Fruit fly (Drosophila melanogaster): ENCODE data around the gene RpS10a.

DNA sequence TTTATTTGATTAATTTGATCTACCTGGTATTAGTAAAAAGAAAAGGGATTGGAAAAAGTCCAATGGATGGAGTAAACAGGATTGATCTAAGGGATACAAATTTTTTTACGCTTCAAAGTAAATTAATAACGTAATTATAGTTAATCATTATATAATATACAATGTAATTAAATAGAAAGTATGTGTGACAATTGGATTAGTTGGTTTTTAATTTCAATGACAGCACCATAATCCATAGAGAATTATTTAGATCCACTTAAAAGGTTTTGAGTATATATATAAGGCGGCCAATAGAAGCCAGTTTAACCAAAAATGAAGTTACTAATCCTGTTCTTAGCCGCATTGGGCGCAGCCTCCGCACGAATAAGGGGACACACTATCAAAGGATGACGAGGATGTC is 42.0 kb downstream of the RpS10a start, which contains the start of gene Acp98AB:
- TF ChIP-seq CG8478 (optimal IDR thresholded peaks at IDR 0.05) (no peak), CTCF (optimal IDR thresholded peaks at IDR 0.05) (no peak)

All from S2 (cell line).